Worm (Caenorhabditis elegans): ENCODE measurements around the gene cmk-1.
A peak's percentile ranks its signal among the peaks of the same experiment; 100 is the strongest.

Gene cmk-1

DNA sequence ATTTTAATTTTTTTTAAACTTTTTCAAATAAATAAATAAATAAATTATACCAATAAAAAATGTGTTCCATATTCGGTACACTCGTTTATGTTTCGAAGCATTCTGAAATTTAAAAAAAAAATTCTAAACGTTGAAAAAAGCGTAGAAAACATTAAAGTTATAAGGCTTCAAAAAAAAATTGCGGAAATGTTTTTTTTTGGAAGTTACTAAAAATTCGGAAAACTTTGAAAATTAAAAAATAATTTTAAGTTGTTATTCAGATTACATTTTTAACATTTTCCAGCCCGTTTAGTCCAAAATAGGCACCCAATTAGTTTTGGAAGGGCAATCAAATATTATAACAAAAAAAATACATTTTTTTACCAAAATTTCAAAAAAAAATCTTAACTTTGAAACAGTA, 20.4 kb upstream of the cmk-1 start, which contains the start of gene Y38C1BA.1:
TSS of gene Y38C1BA.1 (minus strand) at position 101 of the 400 bp plus-strand sequence.
- TF ChIP-seq elt-3 (tag; optimal IDR thresholded peaks at IDR 0.05), result no peak
- no peak for TF ChIP-seq sea-2 (GFP tag; optimal IDR thresholded peaks at IDR 0.05)
- no peak for TF ChIP-seq ceh-9 (tag; optimal IDR thresholded peaks at IDR 0.05)

DNA sequence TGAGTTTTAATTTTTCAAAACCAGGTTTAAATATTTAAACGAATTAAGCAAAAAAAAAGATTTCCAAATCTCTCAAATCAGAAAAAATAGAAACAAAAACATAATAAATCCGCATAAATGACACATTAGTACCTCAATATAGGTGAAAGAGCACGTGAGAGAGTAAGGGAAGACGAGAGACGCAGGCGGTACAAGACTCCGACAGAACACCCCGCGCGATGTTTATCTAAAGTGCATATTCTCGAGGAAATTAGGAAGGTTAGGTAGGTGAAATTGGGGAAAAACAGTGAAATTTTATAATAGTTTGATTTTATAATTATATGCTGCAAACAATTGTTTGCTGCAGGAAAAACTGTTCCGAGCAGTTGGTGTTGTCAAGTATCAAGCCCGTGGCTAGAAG, 19.7 kb upstream of the cmk-1 start:
- TF ChIP-seq hmg-11 (tag; optimal IDR thresholded peaks at IDR 0.05) (peak; percentile 83), ceh-82 (tag; optimal IDR thresholded peaks at IDR 0.05) (no peak), ztf-4 (tag; optimal IDR thresholded peaks at IDR 0.05) (no peak), lin-39 (tag; optimal IDR thresholded peaks at IDR 0.05) (peak; percentile 52), nfya-1 (tag; optimal IDR thresholded peaks at IDR 0.05; ENCODE audit: insufficient read depth) (peak; percentile 47), daf-12 (tag; optimal IDR thresholded peaks at IDR 0.05) (no peak), pha-4 (tag; optimal IDR thresholded peaks at IDR 0.05) (peak; percentile 57), aly-2 (tag; optimal IDR thresholded peaks at IDR 0.05) (no peak)

DNA sequence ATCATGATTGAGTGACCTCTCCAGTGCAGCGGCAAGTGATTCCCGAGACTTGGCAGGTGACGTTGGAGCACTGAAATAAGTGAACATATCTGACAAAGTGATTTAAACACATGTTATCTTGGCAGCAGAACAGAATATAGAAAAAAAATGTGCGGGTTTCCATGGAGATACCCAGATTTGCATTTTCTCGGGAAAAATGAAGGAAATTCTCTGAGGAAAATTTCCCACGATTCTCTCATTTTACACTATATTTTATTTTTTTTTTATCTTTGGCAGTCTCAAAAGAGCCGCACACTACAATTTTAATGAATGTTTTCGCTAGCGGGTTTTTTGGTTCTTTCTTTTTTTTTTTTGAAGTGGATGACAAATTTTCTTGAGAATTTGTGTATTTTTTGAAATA, 10.4 kb upstream of the cmk-1 start:
- TF ChIP-seq egl-5 (tag; optimal IDR thresholded peaks at IDR 0.05), result no peak

DNA sequence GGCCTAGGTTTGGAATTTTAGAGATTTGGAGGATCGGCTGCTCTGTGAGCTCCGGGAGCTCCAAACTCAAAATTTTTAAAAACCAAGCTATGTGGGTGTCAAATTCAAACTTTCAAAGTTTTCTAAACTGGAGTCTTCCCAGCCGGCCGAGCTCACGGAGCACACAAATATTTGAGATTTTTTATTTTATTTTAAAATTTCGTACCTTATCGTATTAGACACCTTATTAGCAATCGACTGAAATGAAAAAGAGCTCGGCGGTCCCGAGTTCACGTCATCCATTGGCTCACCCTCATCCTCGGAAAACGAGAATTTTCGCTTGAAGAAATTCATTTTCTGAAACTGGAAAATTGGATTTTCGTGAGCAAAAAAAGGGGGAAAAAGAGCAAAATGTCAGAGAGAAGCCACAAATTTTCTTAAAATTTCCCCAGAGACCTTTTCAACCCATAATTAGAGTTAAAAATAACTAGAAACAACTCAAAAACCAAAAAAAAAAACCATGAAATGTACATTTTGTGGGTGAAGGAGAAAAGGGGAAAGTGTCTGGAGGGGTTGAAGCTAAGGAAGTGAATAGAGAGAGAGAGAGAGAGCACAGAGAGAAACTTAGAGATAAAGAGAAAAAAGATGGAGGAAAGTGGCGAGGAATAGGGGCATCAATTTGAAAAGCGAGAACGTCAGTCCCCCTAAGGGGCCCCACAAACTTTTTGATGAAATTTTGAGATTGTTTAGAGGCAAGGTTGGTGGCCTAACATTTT, 9.3 kb upstream of the cmk-1 start, which contains the start of gene snn-1:
TSS of gene snn-1 (minus strand) at position 355 of the 755 bp plus-strand sequence.
- no peak for TF ChIP-seq ztf-11 (tag; optimal IDR thresholded peaks at IDR 0.05)
- TF ChIP-seq fkh-2 (tag; optimal IDR thresholded peaks at IDR 0.05), result no peak
- TF ChIP-seq nfya-1 (tag; optimal IDR thresholded peaks at IDR 0.05; ENCODE audit: insufficient read depth), result peak; percentile 30
- peak; percentile 37 for TF ChIP-seq hmg-11 (tag; optimal IDR thresholded peaks at IDR 0.05)

DNA sequence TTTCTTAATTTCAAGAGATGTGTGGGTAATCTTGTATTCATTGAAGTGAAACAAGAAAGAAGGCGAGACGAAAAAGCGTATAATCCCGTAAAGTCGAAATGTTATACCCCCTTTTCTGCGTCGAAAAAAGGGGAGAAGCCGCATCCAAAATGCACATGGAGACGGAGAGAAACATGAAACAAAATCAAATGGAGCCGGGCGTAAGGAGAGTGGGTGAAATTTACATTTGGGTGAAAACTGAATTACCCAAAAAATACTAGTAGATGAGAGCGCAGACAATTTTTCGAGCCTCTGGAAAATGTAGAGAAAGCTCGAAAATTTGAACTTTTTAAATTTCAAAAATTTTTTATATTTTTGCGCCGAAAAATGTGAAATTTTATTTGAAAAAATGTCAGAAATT, 8.0 kb upstream of the cmk-1 start:
- TF ChIP-seq mdl-1 (tag; optimal IDR thresholded peaks at IDR 0.05), result no peak
- TF ChIP-seq nfya-1 (tag; optimal IDR thresholded peaks at IDR 0.05; ENCODE audit: insufficient read depth), result peak; percentile 32

DNA sequence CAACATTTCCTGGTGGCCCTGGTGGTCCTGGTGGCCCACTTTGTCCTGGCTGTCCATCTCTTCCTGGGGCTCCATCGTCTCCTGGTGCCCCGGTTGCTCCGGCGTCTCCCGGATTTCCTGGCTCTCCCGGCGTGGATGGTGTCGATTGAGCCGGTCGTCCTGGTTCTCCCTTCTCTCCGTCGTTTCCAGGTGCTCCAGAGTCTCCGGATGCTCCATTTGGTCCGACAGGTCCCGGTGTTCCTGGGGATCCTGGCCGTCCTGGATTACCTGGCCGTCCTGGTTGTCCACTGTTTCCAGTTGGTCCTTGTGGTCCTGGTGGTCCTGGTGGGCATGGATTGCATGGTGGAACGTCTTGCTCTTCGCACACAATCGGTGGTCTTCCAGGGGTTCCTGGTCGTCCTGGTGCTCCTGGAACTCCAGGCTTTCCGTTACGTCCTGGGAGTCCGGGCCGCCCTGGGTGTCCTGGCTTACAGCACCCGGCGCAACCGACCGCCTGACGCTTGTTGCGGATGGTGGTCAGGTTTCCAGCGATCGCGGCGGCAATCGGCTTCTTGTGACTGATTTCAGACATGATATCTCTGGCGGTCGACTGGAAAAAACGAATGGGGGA, 5.7 kb upstream of the cmk-1 start:
- TF ChIP-seq skn-1 (tag; optimal IDR thresholded peaks at IDR 0.05) (no peak), nhr-67 (tag; optimal IDR thresholded peaks at IDR 0.05) (no peak), ceh-16 (tag; optimal IDR thresholded peaks at IDR 0.05) (no peak), hmg-11 (tag; optimal IDR thresholded peaks at IDR 0.05) (no peak), unc-62 (GFP tag; optimal IDR thresholded peaks at IDR 0.05) (no peak), sea-2 (GFP tag; optimal IDR thresholded peaks at IDR 0.05) (no peak), fos-1 (tag; optimal IDR thresholded peaks at IDR 0.05) (no peak), tbx-2 (tag; optimal IDR thresholded peaks at IDR 0.05) (no peak), ztf-4 (tag; optimal IDR thresholded peaks at IDR 0.05) (no peak), daf-12 (tag; optimal IDR thresholded peaks at IDR 0.05) (no peak), mdl-1 (tag; optimal IDR thresholded peaks at IDR 0.05) (no peak), R02D3.7 (tag; optimal IDR thresholded peaks at IDR 0.05) (no peak)

DNA sequence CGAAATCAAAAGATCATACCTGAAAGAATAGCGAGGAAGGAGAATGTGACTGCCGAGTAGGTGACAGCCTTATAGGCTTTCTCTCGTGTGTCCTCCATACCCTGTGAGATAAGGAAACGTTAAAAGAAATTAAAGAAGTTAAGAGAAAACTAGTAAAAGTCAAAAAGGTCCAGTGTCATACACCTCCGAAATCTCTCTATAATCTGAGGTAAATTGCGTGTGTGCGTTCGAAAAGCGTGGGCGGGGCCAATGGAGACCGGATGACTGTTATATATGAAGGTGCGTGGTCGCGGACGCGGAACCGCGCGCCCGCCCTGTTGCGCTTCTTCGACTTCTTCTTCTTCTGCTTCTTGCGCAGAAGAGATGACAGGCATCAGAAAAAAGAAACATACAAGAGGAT, 4.1 kb upstream of the cmk-1 start, which contains the start of gene col-109:
TSS of gene col-109 (minus strand) at position 101 of the 400 bp plus-strand sequence.
- TF ChIP-seq nhr-25 (tag; optimal IDR thresholded peaks at IDR 0.05) (peak; percentile 5), daf-12 (tag; optimal IDR thresholded peaks at IDR 0.05) (no peak)

DNA sequence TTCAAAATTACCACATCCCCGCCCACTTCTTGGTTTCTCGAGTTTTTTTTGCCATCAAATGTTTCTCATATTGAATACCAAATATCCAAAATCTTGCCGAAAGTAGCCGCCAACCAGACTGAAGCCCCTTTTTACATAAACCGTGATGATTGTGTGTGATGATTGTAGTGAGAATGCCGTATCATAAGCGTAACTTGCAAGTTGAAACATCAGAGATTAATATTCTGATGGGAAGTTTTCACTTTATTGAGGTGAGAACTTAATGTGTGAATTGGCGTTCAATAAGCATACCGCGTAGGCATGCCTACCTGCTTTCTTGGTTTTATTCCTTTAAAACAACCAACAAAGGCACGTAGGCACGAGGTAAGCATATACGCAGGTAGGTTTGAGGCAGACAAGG, 2.7 kb upstream of the cmk-1 start, which contains the start of gene Y38C1BA.4:
TSS of gene Y38C1BA.4 (plus strand) at position 301 of the 400 bp plus-strand sequence.
- no peak for TF ChIP-seq skn-1 (tag; optimal IDR thresholded peaks at IDR 0.05)
- no peak for TF ChIP-seq pha-4 (tag; optimal IDR thresholded peaks at IDR 0.05)
- TF ChIP-seq nhr-237 (tag; optimal IDR thresholded peaks at IDR 0.05), result no peak
- no peak for TF ChIP-seq unc-62 (GFP tag; optimal IDR thresholded peaks at IDR 0.05)
- TF ChIP-seq nhr-67 (tag; optimal IDR thresholded peaks at IDR 0.05), result no peak
- TF ChIP-seq nhr-28 (tag; optimal IDR thresholded peaks at IDR 0.05), result no peak
- TF ChIP-seq fkh-10 (GFP tag; optimal IDR thresholded peaks at IDR 0.05), result no peak
- TF ChIP-seq hmg-11 (tag; optimal IDR thresholded peaks at IDR 0.05), result no peak
- TF ChIP-seq R02D3.7 (tag; optimal IDR thresholded peaks at IDR 0.05), result no peak

Measured in whole organism, L3 larva.